Fruit fly (Drosophila melanogaster) S2 (cell line): ENCODE measurements around the gene CG11409.

Experiments
- CG8478 ChIP-seq: fragments of >200 bp; optimal IDR thresholded peaks from 2 replicates; lab custom pipeline; 2018
- CTCF ChIP-seq, 2 experiments: fragments of >200 bp; optimal IDR thresholded peaks; 2 replicates each; lab custom pipeline; 2018

DNA sequence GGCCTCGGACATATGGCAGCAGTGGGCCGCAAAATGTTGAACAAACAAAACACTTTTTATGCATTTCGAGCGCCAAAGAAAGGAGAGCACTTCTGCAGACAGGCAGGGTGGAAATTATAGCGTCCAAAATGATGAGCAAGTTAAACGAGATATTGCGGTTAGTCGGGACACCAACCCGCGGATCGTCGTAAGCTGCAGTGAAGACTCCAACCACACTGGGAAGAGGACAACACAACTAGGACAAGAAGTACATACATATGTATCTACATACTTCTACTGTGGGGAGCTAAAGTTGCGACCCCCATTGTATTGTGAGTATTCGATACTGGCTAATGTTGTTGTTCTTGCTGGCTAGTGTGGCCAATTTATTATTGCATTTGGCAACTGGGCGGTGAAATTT is 55.3 kb downstream of the CG11409 start:
- TF ChIP-seq CG8478 (lab: Kevin White, UChicago) = no peak
- peak; percentile 61 to 70 for TF ChIP-seq CTCF (optimal IDR thresholded peaks at IDR 0.05; lab: Kevin White, UChicago)
